Worm (Caenorhabditis elegans): Measurements from ENCODE around the gene enpl-1.

- TF ChIP-seq pqm-1 (tag; optimal IDR thresholded peaks at IDR 0.05) (no peak), fkh-10 (GFP tag; optimal IDR thresholded peaks at IDR 0.05) (no peak), mec-3 (tag; optimal IDR thresholded peaks at IDR 0.05; ENCODE audit: borderline replicate concordance) (no peak), ceh-9 (tag; optimal IDR thresholded peaks at IDR 0.05) (no peak), npax-4 (tag; optimal IDR thresholded peaks at IDR 0.05) (no peak), nfya-1 (tag; optimal IDR thresholded peaks at IDR 0.05) (no peak), eyg-1 (tag; optimal IDR thresholded peaks at IDR 0.05) (no peak), K09A11.1 (tag; optimal IDR thresholded peaks at IDR 0.05; ENCODE audit: insufficient read depth) (no peak), ceh-24 (tag; optimal IDR thresholded peaks at IDR 0.05) (no peak), sox-2 (GFP tag; IDR thresholded peaks at IDR 0.05) (no peak), ceh-22 (tag; optimal IDR thresholded peaks at IDR 0.05) (no peak), nhr-11 (tag; optimal IDR thresholded peaks at IDR 0.05) (no peak), ceh-48 (tag; optimal IDR thresholded peaks at IDR 0.05) (no peak)
Measured at ce11 chrIV:11101383-11101782, 17.7 kb upstream of the enpl-1 start, which contains the start of gene srlf-18.

Measured in whole organism, late embryonic.